Worm (Caenorhabditis elegans) whole organism, late embryonic: ENCODE results near the gene C01G12.5.

ENCODE experiments used
- C08G9.2 ChIP-seq: sonication (generic microtip); optimal IDR thresholded peaks from 2 replicates; lab custom pipeline; 2016; ENCODE audit warnings: mild to moderate bottlenecking, missing genetic modification characterization, moderate library complexity, missing compliant biosample characterization
- C38D4.7 ChIP-seq: fragments of 200-800 bp; sonication (Bioruptor generic); optimal IDR thresholded peaks from 2 replicates; lab custom pipeline; 2018; ENCODE audit warnings: mild to moderate bottlenecking, missing genetic modification characterization, moderate library complexity, missing compliant biosample characterization
- K02D7.2 ChIP-seq: sonication (generic microtip); optimal IDR thresholded peaks from 2 replicates; lab custom pipeline; 2017; ENCODE audit warnings: mild to moderate bottlenecking, missing genetic modification characterization, missing compliant biosample characterization
- K09A11.1 ChIP-seq: sonication (generic microtip); optimal IDR thresholded peaks from 2 replicates; lab custom pipeline; 2017; ENCODE audit warnings: antibody characterized with exemption, mild to moderate bottlenecking, missing genetic modification characterization, missing compliant biosample characterization; ENCODE audit not compliant: insufficient read depth
- T23F11.4 ChIP-seq: fragments of 200-800 bp; sonication (Bioruptor generic); optimal IDR thresholded peaks from 2 replicates; lab custom pipeline; 2018; ENCODE audit warnings: mild to moderate bottlenecking, missing genetic modification characterization, missing compliant biosample characterization
- ahr-1 ChIP-seq: sonication (generic microtip); optimal IDR thresholded peaks from 2 replicates; lab custom pipeline; 2016; ENCODE audit warnings: missing genetic modification characterization, missing compliant biosample characterization
- ceh-18 ChIP-seq: sonication (generic microtip); optimal IDR thresholded peaks from 2 replicates; lab custom pipeline; 2016; ENCODE audit warnings: missing genetic modification characterization, missing compliant biosample characterization
- ceh-19 ChIP-seq: fragments of 200-800 bp; sonication (Bioruptor generic); optimal IDR thresholded peaks from 2 replicates; lab custom pipeline; 2018; ENCODE audit warnings: mild to moderate bottlenecking, missing genetic modification characterization, missing compliant biosample characterization
- ceh-22 ChIP-seq: sonication (generic microtip); optimal IDR thresholded peaks from 2 replicates; lab custom pipeline; 2017; ENCODE audit warnings: missing biosample characterization, missing genetic modification characterization
- ceh-24 ChIP-seq: sonication (generic microtip); optimal IDR thresholded peaks from 2 replicates; lab custom pipeline; 2016; ENCODE audit warnings: mild to moderate bottlenecking, missing genetic modification characterization, missing compliant biosample characterization
- ceh-30 ChIP-seq: fragments of 150-350 bp; optimal IDR thresholded peaks from 2 replicates; lab custom pipeline; 2014; ENCODE audit warnings: missing biosample characterization, missing genetic modification characterization
- ceh-34 ChIP-seq: sonication (generic microtip); optimal IDR thresholded peaks from 2 replicates; lab custom pipeline; 2016; ENCODE audit warnings: mild to moderate bottlenecking, missing genetic modification characterization, missing compliant biosample characterization
- ceh-45 ChIP-seq: fragments of 200-800 bp; sonication (Bioruptor generic); IDR thresholded peaks from 2 replicates; pipeline ENCODE4 v1.3.6; 2022; ENCODE audit warnings: missing genetic modification reagents, missing genetic modification characterization, missing compliant biosample characterization
- ceh-48 ChIP-seq: sonication (generic microtip); optimal IDR thresholded peaks from 2 replicates; lab custom pipeline; 2016; ENCODE audit warnings: missing genetic modification characterization, inconsistent platforms, missing compliant biosample characterization
- ceh-6 ChIP-seq: fragments of 200-800 bp; sonication (Bioruptor generic); optimal IDR thresholded peaks from 2 replicates; lab custom pipeline; 2018; ENCODE audit warnings: mild to moderate bottlenecking, missing genetic modification characterization, missing compliant biosample characterization
- ceh-9 ChIP-seq: sonication (generic microtip); optimal IDR thresholded peaks from 2 replicates; lab custom pipeline; 2016; ENCODE audit warnings: mild to moderate bottlenecking, missing genetic modification characterization, inconsistent platforms, missing compliant biosample characterization
- che-1 ChIP-seq: sonication (generic microtip); optimal IDR thresholded peaks from 2 replicates; lab custom pipeline; 2016; ENCODE audit warnings: mild to moderate bottlenecking, missing genetic modification characterization, missing compliant biosample characterization
- dmd-4 ChIP-seq: sonication (generic microtip); optimal IDR thresholded peaks from 2 replicates; lab custom pipeline; 2016; ENCODE audit warnings: borderline replicate concordance, missing genetic modification characterization, missing compliant biosample characterization
- elt-2 ChIP-seq: sonication (generic microtip); optimal IDR thresholded peaks from 2 replicates; lab custom pipeline; 2016; ENCODE audit warnings: missing genetic modification reagents, missing genetic modification characterization, missing compliant biosample characterization
- elt-4 ChIP-seq: sonication (generic microtip); optimal IDR thresholded peaks from 2 replicates; lab custom pipeline; 2016; ENCODE audit warnings: missing genetic modification characterization, missing compliant biosample characterization
- ets-4 ChIP-seq: sonication (generic microtip); optimal IDR thresholded peaks from 2 replicates; lab custom pipeline; 2016; ENCODE audit warnings: missing genetic modification characterization, missing compliant biosample characterization
- eyg-1 ChIP-seq: sonication (generic microtip); optimal IDR thresholded peaks from 2 replicates; lab custom pipeline; 2016; ENCODE audit warnings: missing genotype, missing genetic modification characterization, missing compliant biosample characterization
- fax-1 ChIP-seq: sonication (generic microtip); optimal IDR thresholded peaks from 2 replicates; lab custom pipeline; 2016; ENCODE audit warnings: missing genotype, missing genetic modification characterization, missing compliant biosample characterization
- fkh-10 ChIP-seq: fragments of 150-350 bp; optimal IDR thresholded peaks from 2 replicates; lab custom pipeline; 2014; ENCODE audit warnings: missing biosample characterization, missing genetic modification reagents, missing genetic modification characterization
- fkh-6 ChIP-seq: sonication (generic microtip); optimal IDR thresholded peaks from 2 replicates; lab custom pipeline; 2016; ENCODE audit warnings: missing genetic modification characterization, missing compliant biosample characterization
- gmeb-2 ChIP-seq: sonication (generic microtip); optimal IDR thresholded peaks from 2 replicates; lab custom pipeline; 2016; ENCODE audit warnings: missing genetic modification characterization, inconsistent platforms, missing compliant biosample characterization
- hlh-13 ChIP-seq: fragments of 200-800 bp; sonication (Bioruptor generic); optimal IDR thresholded peaks from 2 replicates; lab custom pipeline; 2018; ENCODE audit warnings: mild to moderate bottlenecking, missing genetic modification characterization, missing compliant biosample characterization
- hlh-15 ChIP-seq: sonication (generic microtip); optimal IDR thresholded peaks from 2 replicates; lab custom pipeline; 2016; ENCODE audit warnings: missing genetic modification characterization, missing compliant biosample characterization
- hlh-8 ChIP-seq: sonication (generic microtip); optimal IDR thresholded peaks from 2 replicates; lab custom pipeline; 2016; ENCODE audit warnings: missing genotype, missing genetic modification characterization, missing compliant biosample characterization
- lin-11 ChIP-seq: fragments of 200-800 bp; sonication (Bioruptor generic); optimal IDR thresholded peaks from 2 replicates; lab custom pipeline; 2018; ENCODE audit warnings: mild to moderate bottlenecking, missing genetic modification characterization, missing compliant biosample characterization
- madf-2 ChIP-seq: sonication (generic microtip); optimal IDR thresholded peaks from 2 replicates; lab custom pipeline; 2017; ENCODE audit warnings: missing genetic modification characterization, missing compliant biosample characterization
- mec-3 ChIP-seq: sonication (generic microtip); optimal IDR thresholded peaks from 2 replicates; lab custom pipeline; 2016; ENCODE audit warnings: borderline replicate concordance, missing genetic modification characterization, missing compliant biosample characterization
- nhr-11 ChIP-seq: fragments of 150-350 bp; optimal IDR thresholded peaks from 2 replicates; lab custom pipeline; 2014; ENCODE audit warnings: missing biosample characterization, missing genetic modification characterization
- nhr-232 ChIP-seq: sonication (generic microtip); optimal IDR thresholded peaks from 2 replicates; lab custom pipeline; 2016; ENCODE audit warnings: missing genetic modification characterization, missing compliant biosample characterization
- npax-4 ChIP-seq: sonication (generic microtip); optimal IDR thresholded peaks from 2 replicates; lab custom pipeline; 2016; ENCODE audit warnings: missing genetic modification characterization, missing compliant biosample characterization
- odd-2 ChIP-seq: sonication (generic microtip); optimal IDR thresholded peaks from 2 replicates; lab custom pipeline; 2017; ENCODE audit warnings: antibody characterized with exemption, mild to moderate bottlenecking, missing genetic modification characterization, missing compliant biosample characterization
- pat-9 ChIP-seq: fragments of 200-800 bp; sonication (Bioruptor generic); optimal IDR thresholded peaks from 2 replicates; lab custom pipeline; 2018; ENCODE audit warnings: mild to moderate bottlenecking, missing genetic modification characterization, moderate library complexity, missing compliant biosample characterization
- pha-4 ChIP-seq: fragments of 150-350 bp; optimal IDR thresholded peaks from 2 replicates; lab custom pipeline; 2018; ENCODE audit warnings: missing biosample characterization, missing genetic modification reagents, missing genetic modification characterization
- pros-1 ChIP-seq: fragments of 150-350 bp; optimal IDR thresholded peaks from 2 replicates; lab custom pipeline; 2014; ENCODE audit warnings: missing biosample characterization, missing genetic modification reagents, missing genetic modification characterization
- sdc-2 ChIP-seq: sonication (generic microtip); optimal IDR thresholded peaks from 2 replicates; lab custom pipeline; 2016; ENCODE audit warnings: missing genotype, missing genetic modification characterization, missing compliant biosample characterization
- sox-2 ChIP-seq: fragments of 200-800 bp; sonication (Bioruptor generic); IDR thresholded peaks from 2 replicates; pipeline ENCODE4 v1.3.6; 2022; ENCODE audit warnings: missing genetic modification reagents, missing genetic modification characterization, missing compliant biosample characterization
- sox-4 ChIP-seq: sonication (generic microtip); optimal IDR thresholded peaks from 2 replicates; lab custom pipeline; 2017; ENCODE audit warnings: mild to moderate bottlenecking, missing genetic modification characterization, inconsistent platforms, missing compliant biosample characterization
- tbx-2 ChIP-seq: sonication (generic microtip); optimal IDR thresholded peaks from 2 replicates; lab custom pipeline; 2016; ENCODE audit warnings: missing genetic modification characterization, missing compliant biosample characterization
- ttx-3 ChIP-seq: sonication (generic microtip); optimal IDR thresholded peaks from 2 replicates; lab custom pipeline; 2016; ENCODE audit warnings: missing genetic modification reagents, missing genetic modification characterization, missing compliant biosample characterization
- unc-3 ChIP-seq, 2 experiments: fragments of 200-800 bp in 1 of 2; sonication (Bioruptor generic) in 1 of 2; sonication (generic microtip) in 1 of 2; conservative IDR thresholded peaks in 1 of 2; optimal IDR thresholded peaks in 1 of 2; 2 replicates each; pipeline versions ENCODE4 v1.3.6 to Lab custom; 2016 to 2022; ENCODE audit warnings: missing compliant biosample characterization in 2 of 2, missing genetic modification characterization in 2 of 2, missing genetic modification reagents in 1 of 2
- unc-42 ChIP-seq: sonication (generic microtip); optimal IDR thresholded peaks from 2 replicates; lab custom pipeline; 2016; ENCODE audit warnings: missing genotype, missing genetic modification characterization, missing compliant biosample characterization
- unc-55 ChIP-seq: sonication (generic microtip); optimal IDR thresholded peaks from 2 replicates; lab custom pipeline; 2017; ENCODE audit warnings: missing biosample characterization, missing genetic modification reagents, missing genetic modification characterization
- unc-86 ChIP-seq: sonication (generic microtip); optimal IDR thresholded peaks from 2 replicates; lab custom pipeline; 2016; ENCODE audit warnings: missing genetic modification characterization, missing compliant biosample characterization
- ztf-16 ChIP-seq: sonication (generic microtip); optimal IDR thresholded peaks from 2 replicates; lab custom pipeline; 2017; ENCODE audit warnings: missing genetic modification characterization, missing compliant biosample characterization

Gene C01G12.5

ce11 chrII:14635179-14635578 lies 47.9 kb upstream of the C01G12.5 start (continued):
- peak; percentile 81 for TF ChIP-seq hlh-15 (tag; lab: Kevin White, UChicago)
- peak; percentile 73 for TF ChIP-seq dmd-4 (tag; lab: Kevin White, UChicago)
- peak; percentile 54 for TF ChIP-seq hlh-13 (GFP tag; lab: Kevin White, UChicago)
- no peak for TF ChIP-seq unc-42 (tag; lab: Kevin White, UChicago)
- TF ChIP-seq ceh-9: peak; percentile 52
- TF ChIP-seq ceh-45 (GFP tag; lab: Robert Waterston, UW): peak; percentile 62; the same call in 1 of the 2 replicates
- peak; percentile 65 for TF ChIP-seq sox-2 (GFP tag; lab: Robert Waterston, UW)
- peak; percentile 72 for TF ChIP-seq nhr-232 (tag; lab: Kevin White, UChicago)
- TF ChIP-seq elt-4 (tag; lab: Kevin White, UChicago): no peak
- TF ChIP-seq elt-2 (tag; lab: Kevin White, UChicago): peak; percentile 52
- TF ChIP-seq madf-2: peak; percentile 39
- TF ChIP-seq pat-9: peak; percentile 54
- peak; percentile 34 for TF ChIP-seq npax-4 (tag; lab: Kevin White, UChicago)
- TF ChIP-seq ceh-22 (tag; lab: Kevin White, UChicago): no peak
- TF ChIP-seq gmeb-2: peak; percentile 52
- peak; percentile 46 for TF ChIP-seq fkh-6 (tag; lab: Kevin White, UChicago)
- no peak for TF ChIP-seq hlh-8 (tag; lab: Kevin White, UChicago)
- no peak for TF ChIP-seq pros-1 (tag; lab: Kevin White, UChicago)
- peak; percentile 43 for TF ChIP-seq unc-86 (tag; lab: Kevin White, UChicago)
- no peak for TF ChIP-seq eyg-1 (tag; lab: Kevin White, UChicago)
- peak; percentile 1 for TF ChIP-seq ahr-1 (tag; lab: Kevin White, UChicago)
- peak; percentile 37 for TF ChIP-seq ceh-48 (tag; lab: Kevin White, UChicago)
- TF ChIP-seq ceh-18 (tag; lab: Kevin White, UChicago): peak; percentile 49
- peak; percentile 52 for TF ChIP-seq ceh-34
- TF ChIP-seq fkh-10 (GFP tag; lab: Kevin White, UChicago): no peak
- TF ChIP-seq fax-1 (tag; lab: Kevin White, UChicago): no peak
- 0 out of 2 replicates have a peak, but pooled peaks have one; percentile 53 for TF ChIP-seq unc-3 (GFP tag; conservative IDR thresholded peaks at IDR 0.05; lab: Robert Waterston, UW)
- peak; percentile 10 for TF ChIP-seq unc-3 (tag; optimal IDR thresholded peaks at IDR 0.05; lab: Kevin White, UChicago)
- no peak for TF ChIP-seq ceh-24 (tag; lab: Kevin White, UChicago)
- peak; percentile 51 for TF ChIP-seq K02D7.2 (tag; lab: Kevin White, UChicago)
- TF ChIP-seq C38D4.7 (GFP tag; lab: Kevin White, UChicago): peak; percentile 60
- peak; percentile 5 for TF ChIP-seq sdc-2 (tag; lab: Kevin White, UChicago)
- TF ChIP-seq ttx-3 (tag; lab: Kevin White, UChicago): peak; percentile 64
- TF ChIP-seq unc-55 (GFP tag; lab: Kevin White, UChicago): no peak
- TF ChIP-seq pha-4: no peak
- TF ChIP-seq mec-3 (tag; lab: Kevin White, UChicago): no peak
- TF ChIP-seq che-1 (tag; lab: Kevin White, UChicago): peak; percentile 62
- TF ChIP-seq odd-2: no peak
- TF ChIP-seq T23F11.4 (GFP tag; lab: Kevin White, UChicago): peak; percentile 30
- no peak for TF ChIP-seq ceh-30
- TF ChIP-seq C08G9.2 (tag; lab: Kevin White, UChicago): peak; percentile 67
- peak; percentile 60 for TF ChIP-seq ceh-6
- TF ChIP-seq ceh-19: peak; percentile 51
- TF ChIP-seq lin-11: peak; percentile 23
- TF ChIP-seq ztf-16 (tag; lab: Kevin White, UChicago): peak; percentile 57
- peak; percentile 33 for TF ChIP-seq ets-4
- TF ChIP-seq tbx-2 (tag; lab: Kevin White, UChicago): peak; percentile 66
- TF ChIP-seq K09A11.1 (tag; lab: Kevin White, UChicago): no peak
- no peak for TF ChIP-seq nhr-11 (tag; lab: Kevin White, UChicago)
- TF ChIP-seq sox-4 (tag; lab: Kevin White, UChicago): peak; percentile 46
